Worm (Caenorhabditis elegans): Measurements from ENCODE around the gene sod-4.

sod-4 gene

DNA sequence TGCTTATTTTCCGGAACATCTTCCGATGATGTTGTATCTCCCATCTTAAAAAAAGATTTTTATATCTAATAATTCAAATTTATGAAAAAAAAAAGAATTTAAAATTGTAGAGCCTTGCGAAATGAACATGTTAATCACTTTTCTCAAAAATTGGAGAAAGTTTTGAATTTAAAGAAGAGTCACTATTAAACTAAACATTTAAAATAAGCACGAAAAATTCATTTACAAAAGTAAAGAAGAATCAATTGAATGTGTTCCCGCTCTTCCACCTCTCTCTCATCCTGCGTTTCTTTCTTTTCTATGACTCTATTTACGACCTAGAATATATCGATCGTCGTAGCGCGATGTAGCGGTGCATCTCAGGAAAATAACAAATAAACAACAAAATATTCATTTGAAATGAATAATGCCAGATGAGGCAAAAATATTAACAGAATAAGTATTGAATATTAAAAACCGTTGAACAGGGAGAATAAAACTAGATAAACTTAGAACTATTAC, 38.5 kb upstream of the sod-4 start, which contains the start of gene ZK1098.3:
TSS of gene ZK1098.3 (minus strand) at position 51 of the 501 bp plus-strand sequence.
- TF ChIP-seq pha-4 (tag; optimal IDR thresholded peaks at IDR 0.05) (peak; percentile 67), nfya-1 (tag; optimal IDR thresholded peaks at IDR 0.05; ENCODE audit: insufficient read depth) (peak; percentile 44), eor-1 (tag; optimal IDR thresholded peaks at IDR 0.05) (no peak), ceh-28 (tag; optimal IDR thresholded peaks at IDR 0.05) (peak; percentile 63)

DNA sequence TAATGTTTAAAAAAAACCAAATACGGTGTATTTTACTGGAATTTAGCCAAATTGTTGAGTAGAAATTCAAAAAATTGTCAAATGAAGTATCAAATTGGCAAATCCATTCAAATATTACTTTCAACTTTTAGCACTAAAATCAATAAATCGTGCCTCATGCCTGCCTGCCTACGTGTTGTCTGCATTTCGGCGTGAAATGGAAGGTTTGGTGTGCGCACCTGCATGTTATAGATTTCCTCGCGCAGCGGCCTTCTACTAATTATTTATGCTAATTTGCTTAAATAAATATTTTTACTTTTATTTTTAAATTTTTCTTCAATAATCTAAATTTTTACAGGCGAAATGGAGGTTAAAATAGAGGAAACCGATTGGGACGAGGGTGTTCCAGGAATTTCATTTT, 28.6 kb upstream of the sod-4 start, which contains the start of gene ZK1098.2:
TSS of gene ZK1098.2 (plus strand) at position 336 of the 400 bp plus-strand sequence.
- TF ChIP-seq nhr-237 (tag; optimal IDR thresholded peaks at IDR 0.05) (no peak), nhr-23 (tag; optimal IDR thresholded peaks at IDR 0.05) (no peak), tbx-2 (tag; optimal IDR thresholded peaks at IDR 0.05) (no peak), nfya-1 (tag; optimal IDR thresholded peaks at IDR 0.05; ENCODE audit: insufficient read depth) (peak; percentile 34), nhr-43 (tag; optimal IDR thresholded peaks at IDR 0.05; ENCODE audit: poor library complexity, severe bottlenecking) (no peak), egl-27 (tag; optimal IDR thresholded peaks at IDR 0.05) (no peak), ztf-11 (tag; optimal IDR thresholded peaks at IDR 0.05) (no peak), pha-4 (tag; optimal IDR thresholded peaks at IDR 0.05) (peak; percentile 69), lsy-12 (tag; optimal IDR thresholded peaks at IDR 0.05) (no peak), fkh-10 (GFP tag; optimal IDR thresholded peaks at IDR 0.05) (no peak), ceh-82 (tag; optimal IDR thresholded peaks at IDR 0.05) (no peak)

DNA sequence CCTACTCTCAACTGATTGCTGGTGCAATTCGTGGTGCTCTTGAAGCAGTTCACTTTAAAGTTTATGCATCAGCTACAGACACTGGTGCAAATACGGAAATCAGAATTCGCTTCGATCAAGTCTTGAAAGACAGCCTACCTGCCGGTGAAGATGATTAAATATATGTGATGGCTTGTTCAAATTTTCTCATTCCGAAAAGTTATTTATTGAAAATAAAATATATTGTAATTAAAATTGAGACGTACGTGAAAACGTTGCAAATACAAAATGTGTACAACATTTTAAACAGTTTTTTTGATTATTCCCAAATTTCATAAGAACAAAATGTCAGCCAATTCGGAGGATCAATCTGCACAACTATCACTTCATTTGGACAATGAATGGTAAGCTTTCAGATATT, 26.7 kb upstream of the sod-4 start, which contains the start of gene ZK1098.6:
TSS of gene ZK1098.6 (plus strand) at position 301 of the 400 bp plus-strand sequence.
- TF ChIP-seq aly-2 (tag; optimal IDR thresholded peaks at IDR 0.05) (no peak), skn-1 (tag; optimal IDR thresholded peaks at IDR 0.05) (no peak), nhr-12 (tag; optimal IDR thresholded peaks at IDR 0.05) (no peak), elt-3 (tag; optimal IDR thresholded peaks at IDR 0.05) (no peak), jun-1 (tag; optimal IDR thresholded peaks at IDR 0.05) (no peak), tbx-2 (tag; optimal IDR thresholded peaks at IDR 0.05) (no peak), fkh-10 (GFP tag; optimal IDR thresholded peaks at IDR 0.05) (no peak), nhr-23 (tag; optimal IDR thresholded peaks at IDR 0.05) (no peak), zag-1 (tag; optimal IDR thresholded peaks at IDR 0.05) (no peak)

DNA sequence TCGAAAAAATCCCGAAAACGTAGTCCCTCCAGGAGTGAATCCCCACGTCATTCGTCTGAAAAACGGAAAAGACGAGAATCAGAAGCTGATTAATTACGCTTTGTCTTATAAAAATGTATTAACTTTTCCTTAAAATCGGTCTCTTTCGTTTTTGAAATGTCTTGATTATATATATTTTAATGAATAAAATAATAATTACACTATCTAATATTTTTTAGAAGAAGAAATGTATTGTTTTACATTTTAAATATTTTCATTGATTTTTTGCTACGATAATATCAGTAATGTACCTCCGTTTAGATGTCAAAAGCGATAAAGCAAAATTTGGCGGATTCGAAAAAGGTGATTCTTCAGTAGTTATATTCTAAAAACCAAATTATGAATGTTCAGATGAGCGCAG, 25.1 kb upstream of the sod-4 start, which contains the start of gene trpp-3:
TSS of gene trpp-3 (plus strand) at position 301 of the 400 bp plus-strand sequence.
- TF ChIP-seq nhr-25 (tag; optimal IDR thresholded peaks at IDR 0.05): no peak
- TF ChIP-seq R02D3.7 (tag; optimal IDR thresholded peaks at IDR 0.05): no peak
- no peak for TF ChIP-seq hmg-11 (tag; optimal IDR thresholded peaks at IDR 0.05)

DNA sequence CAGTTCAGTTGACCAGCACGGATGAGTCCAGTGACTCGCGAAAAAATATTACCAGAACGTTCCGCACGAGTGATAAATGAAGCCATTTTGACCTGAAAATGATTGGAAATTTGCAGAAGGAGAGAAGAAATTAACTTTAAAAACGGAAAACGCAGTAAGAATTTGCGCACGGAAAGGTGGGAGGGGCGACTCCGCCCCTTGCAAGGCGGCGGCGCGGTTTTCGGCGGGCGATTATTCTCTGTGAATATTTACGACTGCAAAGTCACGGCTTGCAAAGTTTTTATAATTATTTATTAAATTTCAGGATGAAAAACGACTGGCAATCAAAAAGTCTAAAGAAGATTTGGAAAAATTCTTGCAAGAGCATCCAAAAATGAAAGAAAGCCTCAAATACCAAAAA, 23.4 kb upstream of the sod-4 start, which contains the start of gene mrps-23:
TSS of gene mrps-23 (minus strand) at position 92 of the 400 bp plus-strand sequence.
- no peak for TF ChIP-seq nhr-77 (tag; optimal IDR thresholded peaks at IDR 0.05)
- TF ChIP-seq pha-4 (tag; optimal IDR thresholded peaks at IDR 0.05): peak; percentile 3
- no peak for TF ChIP-seq nhr-28 (tag; optimal IDR thresholded peaks at IDR 0.05)
- TF ChIP-seq nfya-1 (tag; optimal IDR thresholded peaks at IDR 0.05; ENCODE audit: insufficient read depth): peak; percentile 48
- TF ChIP-seq egl-27 (tag; optimal IDR thresholded peaks at IDR 0.05): no peak
- no peak for TF ChIP-seq skn-1 (tag; optimal IDR thresholded peaks at IDR 0.05)
- peak; percentile 22 for TF ChIP-seq hmg-11 (tag; optimal IDR thresholded peaks at IDR 0.05)

DNA sequence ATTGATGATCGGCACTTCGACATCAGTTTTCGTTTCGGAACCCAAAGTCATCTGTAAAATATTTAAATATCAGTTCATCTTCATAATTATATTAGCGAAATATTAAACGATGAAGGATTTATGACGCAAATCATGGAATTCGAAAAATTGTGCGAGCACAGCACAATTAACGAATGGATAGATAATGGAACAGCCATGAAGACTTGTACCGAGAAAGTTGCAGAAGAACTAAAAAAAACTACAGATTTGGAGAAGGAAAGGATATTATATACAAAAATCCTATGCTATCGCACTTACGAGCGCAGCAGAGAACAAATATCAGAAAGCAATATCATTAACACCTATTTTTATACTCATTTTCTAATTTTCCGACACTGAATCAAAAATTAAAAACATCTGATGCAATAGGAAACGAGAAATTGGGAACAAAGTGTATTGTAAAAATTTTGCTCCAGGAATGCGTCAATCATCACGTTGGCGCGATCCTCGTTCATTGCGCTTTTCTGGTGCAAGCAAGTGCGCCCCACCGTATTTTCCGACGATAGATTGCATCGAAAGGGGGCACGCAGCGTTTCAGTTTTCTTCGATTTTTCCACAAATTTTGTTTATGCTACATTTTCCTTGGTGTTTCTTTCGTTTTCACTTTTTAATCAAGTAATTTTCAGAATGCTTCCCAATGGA, 21.4 kb upstream of the sod-4 start, which contains the start of the genes clu-1 and prp-40:
TSS of gene clu-1 (minus strand) at position 51 of the 681 bp plus-strand sequence.
TSS of gene prp-40 (plus strand) at position 666 of the 681 bp plus-strand sequence.
- TF ChIP-seq unc-62 (GFP tag; optimal IDR thresholded peaks at IDR 0.05): no peak
- no peak for TF ChIP-seq fkh-2 (tag; optimal IDR thresholded peaks at IDR 0.05)
- no peak for TF ChIP-seq nhr-28 (tag; optimal IDR thresholded peaks at IDR 0.05)
- TF ChIP-seq nhr-76 (tag; optimal IDR thresholded peaks at IDR 0.05): no peak
- no peak for TF ChIP-seq aly-2 (tag; optimal IDR thresholded peaks at IDR 0.05)
- TF ChIP-seq nhr-237 (tag; optimal IDR thresholded peaks at IDR 0.05): no peak
- TF ChIP-seq daf-12 (tag; optimal IDR thresholded peaks at IDR 0.05): no peak
- no peak for TF ChIP-seq ceh-9 (tag; optimal IDR thresholded peaks at IDR 0.05)
- peak; percentile 36 for TF ChIP-seq elt-1 (tag; optimal IDR thresholded peaks at IDR 0.05)
- peak; percentile 75 for TF ChIP-seq nhr-43 (tag; optimal IDR thresholded peaks at IDR 0.05; ENCODE audit: poor library complexity, severe bottlenecking)
- TF ChIP-seq pha-4 (tag; optimal IDR thresholded peaks at IDR 0.05): peak; percentile 93
- TF ChIP-seq eor-1 (tag; optimal IDR thresholded peaks at IDR 0.05): no peak
- TF ChIP-seq ztf-4 (tag; optimal IDR thresholded peaks at IDR 0.05): peak; percentile 50
- TF ChIP-seq sea-2 (GFP tag; optimal IDR thresholded peaks at IDR 0.05): no peak
- peak; percentile 83 for TF ChIP-seq hmg-11 (tag; optimal IDR thresholded peaks at IDR 0.05)
- peak; percentile 69 for TF ChIP-seq fkh-10 (GFP tag; optimal IDR thresholded peaks at IDR 0.05)
- TF ChIP-seq unc-39 (tag; optimal IDR thresholded peaks at IDR 0.05): no peak
- no peak for TF ChIP-seq ZK546.5 (tag; optimal IDR thresholded peaks at IDR 0.05)
- no peak for TF ChIP-seq nhr-77 (tag; optimal IDR thresholded peaks at IDR 0.05)
- TF ChIP-seq ceh-16 (tag; optimal IDR thresholded peaks at IDR 0.05): no peak
- no peak for TF ChIP-seq nhr-12 (tag; optimal IDR thresholded peaks at IDR 0.05)
- TF ChIP-seq elt-3 (tag; optimal IDR thresholded peaks at IDR 0.05): no peak
- TF ChIP-seq fos-1 (tag; optimal IDR thresholded peaks at IDR 0.05): no peak
- TF ChIP-seq lin-39 (tag; optimal IDR thresholded peaks at IDR 0.05): peak; percentile 90
- peak; percentile 63 for TF ChIP-seq nhr-11 (tag; optimal IDR thresholded peaks at IDR 0.05)
- no peak for TF ChIP-seq mdl-1 (tag; optimal IDR thresholded peaks at IDR 0.05)
- no peak for TF ChIP-seq ztf-11 (tag; optimal IDR thresholded peaks at IDR 0.05)
